Fruit fly (Drosophila melanogaster) whole organism, prepupa: ENCODE measurements around the gene Polr2L.
A peak's percentile ranks its signal among the peaks of the same experiment; 100 is the strongest.

Source experiments
- Blimp-1 ChIP-seq: fragments of 200-800 bp; sonication (Bioruptor generic); optimal IDR thresholded peaks from 3 replicates; lab custom pipeline; 2017; ENCODE audit warnings: missing biosample characterization, missing genetic modification characterization, mild to moderate bottlenecking, moderate library complexity, missing genetic modification reagents
- CG10631 ChIP-seq: fragments of 200-800 bp; sonication (Bioruptor generic); optimal IDR thresholded peaks from 2 replicates; lab custom pipeline; 2016; ENCODE audit warnings: missing biosample characterization, missing genetic modification characterization
- CG10669 ChIP-seq: fragments of 200-800 bp; sonication (Bioruptor generic); optimal IDR thresholded peaks from 3 replicates; lab custom pipeline; 2018; ENCODE audit warnings: missing biosample characterization, mild to moderate bottlenecking, missing genetic modification characterization, moderate library complexity
- CG11762 ChIP-seq: fragments of 200-800 bp; sonication (Bioruptor generic); optimal IDR thresholded peaks from 3 replicates; lab custom pipeline; 2016; ENCODE audit warnings: missing biosample characterization, missing genetic modification characterization; ENCODE audit not compliant: insufficient read depth
- CG11902 ChIP-seq: fragments of 200-800 bp; sonication (Bioruptor generic); optimal IDR thresholded peaks from 3 replicates; lab custom pipeline; 2016; ENCODE audit warnings: missing biosample characterization, missing genetic modification characterization
- CG15336 ChIP-seq: fragments of 200-800 bp; sonication (Bioruptor generic); IDR thresholded peaks from 2 replicates; pipeline ENCODE4 v1.3.6; 2022; ENCODE audit warnings: missing biosample characterization, missing genetic modification characterization
- CG1621 ChIP-seq: fragments of 200-800 bp; sonication (Bioruptor generic); optimal IDR thresholded peaks from 3 replicates; lab custom pipeline; 2018; ENCODE audit warnings: missing biosample characterization, mild to moderate bottlenecking, missing genetic modification characterization
- CG3032 ChIP-seq: fragments of 200-800 bp; optimal IDR thresholded peaks from 2 replicates; lab custom pipeline; 2019; ENCODE audit warnings: missing biosample characterization, mild to moderate bottlenecking, missing genetic modification characterization, moderate library complexity
- CG32006 ChIP-seq: fragments of 200-800 bp; sonication (Bioruptor generic); optimal IDR thresholded peaks from 3 replicates; lab custom pipeline; 2017; ENCODE audit warnings: missing biosample characterization, mild to moderate bottlenecking, missing genetic modification characterization
- CG3919 ChIP-seq: fragments of 200-800 bp; sonication (Bioruptor generic); optimal IDR thresholded peaks from 3 replicates; lab custom pipeline; 2016; ENCODE audit warnings: missing biosample characterization, missing genetic modification characterization
- CG6163 ChIP-seq: fragments of 200-800 bp; sonication (Bioruptor generic); IDR thresholded peaks from 3 replicates; pipeline ENCODE4 v1.3.6; 2022; ENCODE audit warnings: missing biosample characterization, missing genetic modification characterization
- CG6808 ChIP-seq: fragments of 200-800 bp; sonication (Bioruptor generic); optimal IDR thresholded peaks from 3 replicates; lab custom pipeline; 2017; ENCODE audit warnings: missing biosample characterization, missing genetic modification characterization, mild to moderate bottlenecking, moderate library complexity, missing genetic modification reagents
- CG8119 ChIP-seq: fragments of 200-800 bp; sonication (Bioruptor generic); IDR thresholded peaks from 3 replicates; pipeline ENCODE4 v1.3.6; 2022; ENCODE audit warnings: missing biosample characterization, missing genetic modification characterization
- CG9139 ChIP-seq: fragments of 200-800 bp; sonication (Bioruptor generic); optimal IDR thresholded peaks from 3 replicates; lab custom pipeline; 2017; ENCODE audit warnings: missing biosample characterization, mild to moderate bottlenecking, missing genetic modification characterization
- Eip78C ChIP-seq: fragments of 200-800 bp; sonication (Bioruptor generic); peaks from one replicate; lab custom pipeline; 2016; ENCODE audit warnings: missing biosample characterization, missing genetic modification characterization
- Ets21C ChIP-seq: fragments of 200-800 bp; sonication (Bioruptor generic); optimal IDR thresholded peaks from 3 replicates; lab custom pipeline; 2016; ENCODE audit warnings: missing biosample characterization, missing genetic modification characterization
- Gug ChIP-seq: fragments of 200-800 bp; sonication (Bioruptor generic); IDR thresholded peaks from 2 replicates; pipeline ENCODE4 v1.3.6; 2022; ENCODE audit warnings: missing biosample characterization, missing genetic modification characterization
- Hr39 ChIP-seq: fragments of 200-800 bp; sonication (Bioruptor generic); optimal IDR thresholded peaks from 2 replicates; lab custom pipeline; 2016; ENCODE audit warnings: missing biosample characterization, missing genetic modification characterization
- Hr4 ChIP-seq: fragments of 200-800 bp; sonication (Bioruptor generic); optimal IDR thresholded peaks from 3 replicates; lab custom pipeline; 2016; ENCODE audit warnings: missing biosample characterization, missing genetic modification characterization
- Lpt ChIP-seq: fragments of 200-800 bp; sonication (Bioruptor generic); optimal IDR thresholded peaks from 3 replicates; lab custom pipeline; 2016; ENCODE audit warnings: missing biosample characterization, missing genetic modification characterization
- Met ChIP-seq: fragments of 200-800 bp; sonication (Bioruptor generic); optimal IDR thresholded peaks from 3 replicates; lab custom pipeline; 2016; ENCODE audit warnings: missing biosample characterization, missing genetic modification characterization
- Sox15 ChIP-seq: fragments of 200-800 bp; sonication (Bioruptor generic); optimal IDR thresholded peaks from 3 replicates; lab custom pipeline; 2016; ENCODE audit warnings: missing biosample characterization, missing genetic modification characterization
- achi ChIP-seq: fragments of 200-800 bp; sonication (Bioruptor generic); optimal IDR thresholded peaks from 3 replicates; lab custom pipeline; 2016; ENCODE audit warnings: missing biosample characterization, missing genetic modification characterization
- acj6 ChIP-seq: fragments of 200-800 bp; sonication (Bioruptor generic); optimal IDR thresholded peaks from 3 replicates; lab custom pipeline; 2016; ENCODE audit warnings: missing biosample characterization, missing genetic modification characterization
- dsx ChIP-seq: fragments of 200-800 bp; optimal IDR thresholded peaks from 3 replicates; lab custom pipeline; 2019; ENCODE audit warnings: missing biosample characterization, mild to moderate bottlenecking, missing genetic modification characterization, moderate library complexity; ENCODE audit not compliant: poor library complexity, severe bottlenecking
- fd85E ChIP-seq: fragments of 200-800 bp; sonication (Bioruptor generic); optimal IDR thresholded peaks from 3 replicates; lab custom pipeline; 2016; ENCODE audit warnings: missing biosample characterization, missing genetic modification characterization
- net ChIP-seq: fragments of 200-800 bp; sonication (Bioruptor generic); optimal IDR thresholded peaks from 3 replicates; lab custom pipeline; 2016; ENCODE audit warnings: missing biosample characterization, missing genetic modification characterization
- pdm3 ChIP-seq: fragments of 200-800 bp; sonication (Bioruptor generic); optimal IDR thresholded peaks from 3 replicates; lab custom pipeline; 2016; ENCODE audit warnings: missing biosample characterization, missing genetic modification characterization
- salr ChIP-seq, 2 experiments: fragments of 200-800 bp; sonication (Bioruptor generic); optimal IDR thresholded peaks; 3 replicates each; lab custom pipeline; 2016 to 2018; ENCODE audit warnings: missing biosample characterization in 2 of 2, missing genetic modification characterization in 2 of 2, mild to moderate bottlenecking in 1 of 2
- ss ChIP-seq, 2 experiments: fragments of 200-800 bp; sonication (Bioruptor generic); optimal IDR thresholded peaks; 2 replicates in 1 of 2; 3 replicates in 1 of 2; lab custom pipeline; 2017 to 2018; ENCODE audit warnings: mild to moderate bottlenecking in 2 of 2, missing biosample characterization in 2 of 2, missing genetic modification characterization in 2 of 2, moderate library complexity in 1 of 2
- svp ChIP-seq: fragments of 200-800 bp; sonication (Bioruptor generic); peaks from one replicate; lab custom pipeline; 2016; ENCODE audit warnings: missing biosample characterization, missing genetic modification characterization
- vri ChIP-seq: fragments of 200-800 bp; sonication (Bioruptor generic); optimal IDR thresholded peaks from 3 replicates; lab custom pipeline; 2016; ENCODE audit warnings: missing biosample characterization, mild to moderate bottlenecking, missing genetic modification characterization

The Polr2L gene

dm6 chr3R:24717289-24717688 lies at the start of gene Polr2L:
Gene Polr2L (plus strand): TSS chr3R:24717511.
- peak; percentile 74 for TF ChIP-seq dsx (GFP tag; lab: Kevin White, UChicago)
- TF ChIP-seq salr (GFP tag; optimal IDR thresholded peaks at IDR 0.05; lab: Kevin White, UChicago) = no peak
- TF ChIP-seq, all 60 proteins: peak for 1

dm6 chr3R:24667538-24668207 lies 49.6 kb upstream of the Polr2L start:
- no peak for TF ChIP-seq CG9139 (GFP tag; lab: Kevin White, UChicago)
- TF ChIP-seq CG32006 (GFP tag; lab: Kevin White, UChicago) = peak; percentile 18
- TF ChIP-seq, all 60 proteins: peak for 1

DNA sequence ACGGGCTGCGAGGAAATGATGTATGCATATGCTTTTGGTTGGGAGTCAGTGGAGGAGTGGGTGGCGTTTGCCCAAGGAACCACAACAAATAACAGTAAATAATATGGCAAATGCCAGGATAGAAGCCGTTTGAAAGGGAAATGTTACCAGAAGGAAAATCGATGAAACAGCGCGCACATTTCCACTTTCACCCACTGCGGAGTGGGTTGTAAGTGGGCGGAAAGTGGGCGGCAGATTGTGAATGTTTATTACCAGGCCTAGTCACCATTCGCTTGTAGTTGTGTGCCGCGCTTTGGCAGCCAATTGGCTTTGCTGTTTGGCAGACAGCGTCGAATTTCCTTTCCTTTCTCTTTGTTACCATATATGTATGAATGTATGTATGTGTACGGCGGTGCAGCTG lies 45.6 kb upstream of the Polr2L start:
- no peak for TF ChIP-seq Ets21C (GFP tag; lab: Kevin White, UChicago)
- no peak for TF ChIP-seq Hr4 (GFP tag; lab: Kevin White, UChicago)
- no peak for TF ChIP-seq Gug (GFP tag; lab: Robert Waterston, UW)
- no peak for TF ChIP-seq net (GFP tag; lab: Kevin White, UChicago)
- TF ChIP-seq Hr39 = no peak
- TF ChIP-seq CG15336 (GFP tag; lab: Robert Waterston, UW) = no peak
- no peak for TF ChIP-seq Eip78C
- TF ChIP-seq vri (GFP tag; lab: Kevin White, UChicago) = no peak
- TF ChIP-seq CG6808 (GFP tag; lab: Kevin White, UChicago) = no peak
- TF ChIP-seq Sox15 (GFP tag; lab: Kevin White, UChicago) = no peak
- no peak for TF ChIP-seq CG3032 (tag; lab: Kevin White, UChicago)
- no peak for TF ChIP-seq achi (GFP tag; lab: Kevin White, UChicago)
- no peak for TF ChIP-seq Lpt (GFP tag; lab: Kevin White, UChicago)
- TF ChIP-seq ss (GFP tag; optimal IDR thresholded peaks at IDR 0.05; lab: Kevin White, UChicago) = no peak
- TF ChIP-seq CG10669 (GFP tag; lab: Kevin White, UChicago) = no peak
- no peak for TF ChIP-seq CG11902 (GFP tag; lab: Kevin White, UChicago)
- TF ChIP-seq fd85E (GFP tag; lab: Kevin White, UChicago) = no peak
- no peak for TF ChIP-seq salr (GFP tag; optimal IDR thresholded peaks at IDR 0.05; lab: Kevin White, UChicago)
- TF ChIP-seq, all 60 proteins: peak for 0

- TF ChIP-seq pdm3 (GFP tag; lab: Kevin White, UChicago) (no peak), Lpt (GFP tag; lab: Kevin White, UChicago) (no peak), CG10669 (GFP tag; lab: Kevin White, UChicago) (no peak), Sox15 (GFP tag; lab: Kevin White, UChicago) (no peak), CG8119 (GFP tag; lab: Robert Waterston, UW) (no peak), Met (GFP tag; lab: Kevin White, UChicago) (no peak), CG11762 (GFP tag; lab: Kevin White, UChicago) (no peak), CG6163 (GFP tag; lab: Robert Waterston, UW) (no peak), dsx (GFP tag; lab: Kevin White, UChicago) (no peak), CG10631 (GFP tag; lab: Kevin White, UChicago) (no peak)
Observed at dm6 chr3R:24692863-24693262, 24.4 kb upstream of the Polr2L start.

DNA sequence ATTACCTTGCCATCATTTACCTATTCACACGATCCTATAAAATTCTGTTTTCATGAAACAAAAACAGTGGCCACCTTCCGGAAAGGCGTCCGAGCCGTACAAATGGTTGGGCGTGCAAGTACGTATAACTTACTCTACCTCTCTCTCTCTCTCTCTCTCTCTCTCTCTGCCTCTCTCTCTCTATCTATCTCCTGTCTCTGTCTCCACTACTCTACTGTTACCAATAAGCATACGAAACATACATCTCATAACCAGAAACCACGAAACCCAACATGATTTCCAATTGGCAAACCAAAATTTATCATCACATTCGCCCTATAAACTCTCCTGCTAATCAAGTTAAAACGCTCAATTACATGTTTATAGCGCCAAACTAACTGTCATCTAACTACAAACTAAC lies 18.0 kb upstream of the Polr2L start:
- TF ChIP-seq CG8119 (GFP tag; lab: Robert Waterston, UW) (no peak), svp (no peak), CG10631 (GFP tag; lab: Kevin White, UChicago) (no peak), CG10669 (GFP tag; lab: Kevin White, UChicago) (no peak), acj6 (no peak), CG1621 (tag; lab: Kevin White, UChicago) (no peak), dsx (GFP tag; lab: Kevin White, UChicago) (no peak), Blimp-1 (GFP tag; lab: Kevin White, UChicago) (no peak), Ets21C (GFP tag; lab: Kevin White, UChicago) (no peak), CG3919 (no peak), Gug (GFP tag; lab: Robert Waterston, UW) (no peak), CG11762 (GFP tag; lab: Kevin White, UChicago) (no peak)
